Fruit fly (Drosophila melanogaster): ENCODE results near the gene CG15021.
A peak's percentile ranks its signal among the peaks of the same experiment; 100 is the strongest.

DNA sequence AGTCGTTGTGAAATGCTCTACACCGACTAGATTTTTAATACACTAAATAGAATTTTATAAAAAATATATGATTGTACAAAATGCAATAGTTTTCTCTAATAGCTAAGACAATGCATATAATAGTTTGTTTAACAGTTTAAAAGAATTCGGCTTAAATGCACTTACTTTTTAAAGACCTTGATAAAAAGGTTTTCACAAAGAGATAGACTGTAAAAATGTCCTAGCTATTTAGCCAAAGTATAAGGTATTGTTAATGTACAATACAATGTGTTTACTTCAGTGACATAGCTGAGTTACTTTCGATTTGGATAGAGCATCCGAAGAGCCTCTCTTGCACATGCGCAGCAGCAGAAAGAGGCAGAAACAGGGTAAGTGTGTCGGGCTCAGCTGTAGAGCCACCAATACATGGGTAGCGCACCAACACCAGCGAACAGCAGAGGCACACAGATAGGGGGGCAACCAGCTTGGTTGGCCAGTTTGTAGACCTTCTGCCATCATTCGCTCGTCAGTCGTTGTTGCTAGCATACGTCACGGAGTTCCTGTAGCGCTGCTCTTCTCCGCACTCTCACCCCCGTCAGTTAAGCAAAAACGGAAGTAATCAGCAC is 29.8 kb upstream of the CG15021 start, which contains the start of gene TP53INP:
- TF ChIP-seq onecut (GFP tag; IDR thresholded peaks at IDR 0.05) (peak; percentile 66), usp (GFP tag; optimal IDR thresholded peaks at IDR 0.05) (no peak), Usf (GFP tag; optimal IDR thresholded peaks at IDR 0.05) (peak; percentile 74), CG1024 (GFP tag; IDR thresholded peaks at IDR 0.05) (0 out of 2 replicates have a peak, but pooled peaks have one; percentile 15), vnd (GFP tag; IDR thresholded peaks at IDR 0.05; ENCODE audit: partially characterized antibody) (no peak; the same call in 2 of the 3 replicates)
